Worm (Caenorhabditis elegans): Measurements from ENCODE around the gene srd-42.

DNA sequence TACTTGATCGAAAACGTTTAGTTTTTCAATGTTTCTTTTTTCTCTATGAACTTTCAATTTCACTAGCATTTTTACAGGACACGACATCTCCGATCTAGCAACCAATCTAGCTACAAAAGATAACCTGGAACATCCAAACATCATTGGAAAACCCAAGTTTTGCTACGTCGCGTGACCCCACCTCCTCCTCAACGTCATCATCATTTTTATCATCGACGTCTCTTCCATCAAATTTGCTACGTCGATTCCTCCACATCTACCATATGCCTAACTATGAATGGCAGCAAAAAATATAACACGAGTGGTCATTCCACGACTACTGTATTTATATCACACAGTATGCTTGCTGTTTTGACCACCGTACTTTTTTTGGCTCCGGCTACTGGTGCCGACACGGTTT, 19.6 kb upstream of the srd-42 start, which contains the start of gene F46G10.2:
- TF ChIP-seq hsf-1 (GFP tag; IDR thresholded peaks at IDR 0.05) (no peak), mes-4 (tag; optimal IDR thresholded peaks at IDR 0.05) (no peak), B0019.2 (GFP tag; conservative IDR thresholded peaks at IDR 0.05) (no peak), F55B11.4 (tag; optimal IDR thresholded peaks at IDR 0.05; ENCODE audit: borderline replicate concordance, insufficient read depth) (no peak), lag-1 (GFP tag; IDR thresholded peaks at IDR 0.05) (no peak)
